Worm (Caenorhabditis elegans) whole organism, young adult: ENCODE results near the gene nas-1.

Source experiments
- B0019.2 ChIP-seq: fragments of 200-800 bp; sonication (Bioruptor generic); conservative IDR thresholded peaks from 2 replicates; pipeline ENCODE4 v1.3.6; 2022; ENCODE audit warnings: missing genetic modification reagents, missing genetic modification characterization, missing compliant biosample characterization
- C17E4.6 ChIP-seq: fragments of 200-800 bp; sonication (Bioruptor generic); IDR thresholded peaks from 2 replicates; pipeline ENCODE4 v1.3.6; 2022; ENCODE audit warnings: missing genetic modification reagents, missing genetic modification characterization, missing compliant biosample characterization
- F37B4.10 ChIP-seq: fragments of 200-800 bp; sonication (Bioruptor generic); IDR thresholded peaks from 2 replicates; pipeline ENCODE4 v1.3.6; 2022; ENCODE audit warnings: missing genetic modification characterization, missing compliant biosample characterization
- ets-4 ChIP-seq: fragments of 200-800 bp; sonication (Bioruptor generic); optimal IDR thresholded peaks from 2 replicates; lab custom pipeline; 2018; ENCODE audit warnings: mild to moderate bottlenecking, missing genetic modification characterization, missing compliant biosample characterization
- let-526 ChIP-seq: fragments of 200-800 bp; sonication (Bioruptor generic); IDR thresholded peaks from 2 replicates; pipeline ENCODE4 v1.3.6; 2022; ENCODE audit warnings: missing genetic modification reagents, missing genetic modification characterization, missing compliant biosample characterization
- madf-10 ChIP-seq: sonication (generic microtip); optimal IDR thresholded peaks from 2 replicates; lab custom pipeline; 2016; ENCODE audit warnings: mild to moderate bottlenecking, missing genetic modification characterization, missing compliant biosample characterization
- mcd-1 ChIP-seq: fragments of 200-800 bp; sonication (Bioruptor generic); IDR thresholded peaks from 2 replicates; pipeline ENCODE4 v1.3.6; 2022; ENCODE audit warnings: missing genetic modification reagents, missing genetic modification characterization, missing compliant biosample characterization
- nfya-1 ChIP-seq: sonication (generic microtip); optimal IDR thresholded peaks from 2 replicates; lab custom pipeline; 2017; ENCODE audit warnings: antibody characterized with exemption, missing compliant biosample characterization, missing genetic modification characterization, borderline replicate concordance; ENCODE audit not compliant: insufficient read depth
- pha-4 ChIP-seq: fragments of 150-350 bp; sonication (generic microtip); optimal IDR thresholded peaks from 2 replicates; lab custom pipeline; 2014; ENCODE audit warnings: missing biosample characterization, missing genetic modification reagents, missing genetic modification characterization
- somi-1 ChIP-seq: fragments of 200-800 bp; sonication (Bioruptor generic); optimal IDR thresholded peaks from 2 replicates; lab custom pipeline; 2018; ENCODE audit warnings: mild to moderate bottlenecking, missing genetic modification characterization, missing compliant biosample characterization
- tbx-9 ChIP-seq: sonication (generic microtip); optimal IDR thresholded peaks from 2 replicates; lab custom pipeline; 2016; ENCODE audit warnings: borderline replicate concordance, missing genetic modification characterization, inconsistent platforms, missing compliant biosample characterization

DNA sequence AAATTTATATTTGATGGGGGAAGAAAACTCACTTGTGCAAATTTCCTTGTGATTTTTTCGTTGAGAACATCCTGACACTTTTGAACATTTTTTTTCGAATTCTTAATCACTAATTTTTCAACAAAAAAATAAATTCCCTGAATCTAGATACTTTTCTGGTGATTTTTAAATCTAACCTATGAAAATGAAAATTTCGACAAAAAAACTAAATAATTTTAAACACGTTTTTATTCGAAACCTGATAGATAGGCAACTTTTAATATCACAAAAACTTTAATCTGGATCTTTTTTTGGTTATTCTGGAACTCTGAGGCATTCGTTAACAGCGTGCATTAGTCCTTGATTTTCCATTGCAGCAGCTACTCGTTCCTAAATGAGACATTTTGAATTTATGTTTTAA is 31.2 kb downstream of the nas-1 start, which contains the start of gene F45G2.9:
- no peak for TF ChIP-seq let-526
- TF ChIP-seq ets-4 = no peak
- no peak for TF ChIP-seq nfya-1 (tag; lab: Kevin White, UChicago)
- no peak for TF ChIP-seq B0019.2 (GFP tag; lab: Robert Waterston, UW)
- no peak for TF ChIP-seq madf-10 (tag; lab: Kevin White, UChicago)
- no peak for TF ChIP-seq mcd-1 (GFP tag; lab: Robert Waterston, UW)
- TF ChIP-seq somi-1 (GFP tag; lab: Kevin White, UChicago) = no peak
- TF ChIP-seq C17E4.6 (GFP tag; lab: Robert Waterston, UW) = no peak
- TF ChIP-seq F37B4.10 = no peak
- TF ChIP-seq pha-4 = no peak
- no peak for TF ChIP-seq tbx-9 (tag; lab: Kevin White, UChicago)
